Fruit fly (Drosophila melanogaster): ENCODE results near the gene CG44040.

DNA sequence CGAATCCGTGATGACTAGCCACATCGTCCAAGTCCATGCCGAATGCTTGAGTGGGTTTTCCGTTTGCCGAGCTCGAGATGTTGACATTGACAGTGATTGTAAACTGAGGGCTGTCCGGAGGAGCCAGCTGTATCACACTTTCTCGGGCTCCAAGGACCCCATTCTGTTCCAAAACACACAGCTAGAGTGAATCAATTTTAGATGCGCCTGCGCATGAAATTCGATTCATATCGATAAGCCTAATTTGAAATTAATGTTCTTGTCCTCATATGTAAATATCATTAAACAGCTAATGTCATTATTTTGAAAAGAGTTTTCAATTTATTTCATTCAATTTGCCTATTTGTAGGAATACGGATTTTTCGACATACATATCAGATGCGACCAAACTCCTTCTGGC is 49.6 kb downstream of the CG44040 start, which contains the start of gene CG14868:
- TF ChIP-seq Eip93F (GFP tag; optimal IDR thresholded peaks at IDR 0.05) (no peak), Hr38 (GFP tag; optimal IDR thresholded peaks at IDR 0.05) (no peak), cyc (GFP tag; optimal IDR thresholded peaks at IDR 0.05) (no peak), Ets21C (GFP tag; optimal IDR thresholded peaks at IDR 0.05) (no peak), Gug (GFP tag; IDR thresholded peaks at IDR 0.05) (no peak), CG32006 (GFP tag; optimal IDR thresholded peaks at IDR 0.05) (no peak), CG6163 (GFP tag; IDR thresholded peaks at IDR 0.05) (no peak), CG10669 (GFP tag; optimal IDR thresholded peaks at IDR 0.05) (no peak), Hr39 (GFP tag; optimal IDR thresholded peaks at IDR 0.05) (no peak), lz (GFP tag; optimal IDR thresholded peaks at IDR 0.05) (no peak), CG8119 (GFP tag; IDR thresholded peaks at IDR 0.05) (no peak), CG8632 (GFP tag; optimal IDR thresholded peaks at IDR 0.05) (no peak)
